Fruit fly (Drosophila melanogaster) whole organism, embryonic: ENCODE measurements around the gene sbr.

ENCODE experiments used
- Antp ChIP-seq: fragments of 200-800 bp; sonication (Bioruptor generic); optimal IDR thresholded peaks from 3 replicates; lab custom pipeline; 2016; ENCODE audit warnings: missing biosample characterization, missing genetic modification characterization
- CG10267 ChIP-seq: fragments of 200-800 bp; sonication (Bioruptor generic); optimal IDR thresholded peaks from 2 replicates; lab custom pipeline; 2018; ENCODE audit warnings: missing biosample characterization, mild to moderate bottlenecking, missing genetic modification characterization, moderate library complexity
- CG10565 ChIP-seq: fragments of 200-800 bp; sonication (Bioruptor generic); optimal IDR thresholded peaks from 3 replicates; lab custom pipeline; 2016; ENCODE audit warnings: missing biosample characterization, mild to moderate bottlenecking, missing genetic modification characterization
- CG11723 ChIP-seq: fragments of 200-800 bp; sonication (Bioruptor generic); optimal IDR thresholded peaks from 2 replicates; lab custom pipeline; 2017; ENCODE audit warnings: missing biosample characterization, mild to moderate bottlenecking, missing genetic modification characterization
- CG12104 ChIP-seq: fragments of 200-800 bp; sonication (Bioruptor generic); optimal IDR thresholded peaks from 3 replicates; lab custom pipeline; 2016; ENCODE audit warnings: missing biosample characterization, missing genetic modification characterization
- CG17328 ChIP-seq: fragments of 200-800 bp; sonication (Bioruptor generic); IDR thresholded peaks from 2 replicates; pipeline ENCODE4 v1.3.6; 2022; ENCODE audit warnings: missing biosample characterization, missing genetic modification characterization
- CG17385 ChIP-seq: fragments of 200-800 bp; sonication (Bioruptor generic); optimal IDR thresholded peaks from 3 replicates; lab custom pipeline; 2018; ENCODE audit warnings: missing biosample characterization, mild to moderate bottlenecking, missing genetic modification characterization
- CG17568 ChIP-seq: fragments of 200-800 bp; sonication (Bioruptor generic); optimal IDR thresholded peaks from 2 replicates; lab custom pipeline; 2018; ENCODE audit warnings: missing biosample characterization, mild to moderate bottlenecking, missing genetic modification characterization, moderate library complexity
- CG17612 ChIP-seq: fragments of 200-800 bp; sonication (Bioruptor generic); IDR thresholded peaks from 2 replicates; pipeline ENCODE4 v1.3.6; 2022; ENCODE audit warnings: missing biosample characterization, missing genetic modification characterization
- CG18011 ChIP-seq: fragments of 200-800 bp; sonication (Bioruptor generic); optimal IDR thresholded peaks from 2 replicates; lab custom pipeline; 2017; ENCODE audit warnings: missing biosample characterization, missing genetic modification characterization, mild to moderate bottlenecking, moderate library complexity, missing genotype
- CG18599 ChIP-seq: fragments of 200-800 bp; sonication (Bioruptor generic); optimal IDR thresholded peaks from 3 replicates; lab custom pipeline; 2017; ENCODE audit warnings: missing biosample characterization, missing genetic modification characterization, mild to moderate bottlenecking, moderate library complexity, missing genetic modification reagents
- CG32767 ChIP-seq: fragments of 200-800 bp; sonication (Bioruptor generic); IDR thresholded peaks from 2 replicates; pipeline ENCODE4 v1.3.6; 2022; ENCODE audit warnings: missing biosample characterization, missing genetic modification characterization
- CG32772 ChIP-seq: fragments of 200-800 bp; sonication (Bioruptor generic); IDR thresholded peaks from 2 replicates; pipeline ENCODE4 v1.3.6; 2022; ENCODE audit warnings: missing biosample characterization, missing genetic modification characterization
- CG3995 ChIP-seq: fragments of 200-800 bp; sonication (Bioruptor generic); optimal IDR thresholded peaks from 3 replicates; lab custom pipeline; 2016; ENCODE audit warnings: missing biosample characterization, missing genetic modification characterization
- CG4360 ChIP-seq: fragments of 200-800 bp; sonication (Bioruptor generic); IDR thresholded peaks from 2 replicates; pipeline ENCODE4 v1.3.6; 2022; ENCODE audit warnings: missing biosample characterization, missing genetic modification characterization
- CG7372 ChIP-seq: fragments of 200-800 bp; sonication (Bioruptor generic); IDR thresholded peaks from 2 replicates; pipeline ENCODE4 v1.3.6; 2022; ENCODE audit warnings: missing biosample characterization, missing genetic modification characterization
- D ChIP-seq, 2 experiments: fragments of 200-800 bp in 1 of 2; fragments of >200 bp in 1 of 2; sonication (Bioruptor generic) in 1 of 2; optimal IDR thresholded peaks; 2 replicates in 1 of 2; 3 replicates in 1 of 2; lab custom pipeline; 2017; ENCODE audit warnings: mild to moderate bottlenecking in 1 of 2, missing biosample characterization in 1 of 2, missing genetic modification characterization in 1 of 2, missing genetic modification reagents in 1 of 2
- Dip3 ChIP-seq: fragments of 200-800 bp; sonication (Bioruptor generic); optimal IDR thresholded peaks from 3 replicates; lab custom pipeline; 2016; ENCODE audit warnings: missing biosample characterization, missing genetic modification characterization
- Dll ChIP-seq: fragments of 200-800 bp; sonication (Bioruptor generic); IDR thresholded peaks from 4 replicates; pipeline ENCODE4 v1.3.6; 2022; ENCODE audit warnings: missing biosample characterization, missing genetic modification characterization; ENCODE audit not compliant: partially characterized antibody
- E2f2 ChIP-seq: fragments of 200-800 bp; sonication (Bioruptor generic); IDR thresholded peaks from 2 replicates; pipeline ENCODE4 v1.3.6; 2022; ENCODE audit warnings: missing biosample characterization, missing genetic modification characterization
- HLH54F ChIP-seq: fragments of 200-800 bp; sonication (Bioruptor generic); optimal IDR thresholded peaks from 3 replicates; lab custom pipeline; 2016; ENCODE audit warnings: missing biosample characterization, missing genetic modification characterization
- HmgZ ChIP-seq: fragments of 200-800 bp; sonication (Bioruptor generic); optimal IDR thresholded peaks from 2 replicates; lab custom pipeline; 2018; ENCODE audit warnings: missing biosample characterization, mild to moderate bottlenecking, missing genetic modification characterization
- Hsf ChIP-seq: fragments of 200-800 bp; sonication (Bioruptor generic); optimal IDR thresholded peaks from 3 replicates; lab custom pipeline; 2016; ENCODE audit warnings: missing biosample characterization, missing genetic modification characterization
- Med ChIP-seq: fragments of 200-800 bp; sonication (Bioruptor generic); peaks from one replicate; lab custom pipeline; 2016; ENCODE audit warnings: missing biosample characterization, missing genetic modification characterization, mild to moderate bottlenecking, inconsistent platforms, moderate library complexity
- Nf-YA ChIP-seq: fragments of 200-800 bp; sonication (Bioruptor generic); IDR thresholded peaks from 2 replicates; pipeline ENCODE4 v1.3.6; 2022; ENCODE audit warnings: missing biosample characterization, missing genetic modification characterization
- NfI ChIP-seq: fragments of 200-800 bp; sonication (Bioruptor generic); optimal IDR thresholded peaks from 3 replicates; lab custom pipeline; 2018; ENCODE audit warnings: missing biosample characterization, mild to moderate bottlenecking, missing genetic modification characterization, moderate library complexity
- Xbp1 ChIP-seq: fragments of 200-800 bp; sonication (Bioruptor generic); optimal IDR thresholded peaks from 3 replicates; lab custom pipeline; 2016; ENCODE audit warnings: missing biosample characterization, mild to moderate bottlenecking, missing genetic modification characterization
- aop ChIP-seq: fragments of 200-800 bp; sonication (Bioruptor generic); IDR thresholded peaks from 2 replicates; pipeline ENCODE4 v1.3.6; 2022; ENCODE audit warnings: missing biosample characterization, missing genetic modification characterization
- crp ChIP-seq, 2 experiments: fragments of 200-800 bp; sonication (Bioruptor generic); optimal IDR thresholded peaks; 2 replicates in 1 of 2; 3 replicates in 1 of 2; lab custom pipeline; 2017; ENCODE audit warnings: missing biosample characterization in 2 of 2, missing genetic modification characterization in 2 of 2, mild to moderate bottlenecking in 1 of 2, moderate library complexity in 1 of 2
- gcm ChIP-seq: fragments of 200-800 bp; sonication (Bioruptor generic); optimal IDR thresholded peaks from 2 replicates; lab custom pipeline; 2019; ENCODE audit warnings: missing biosample characterization, mild to moderate bottlenecking, missing genetic modification characterization, moderate library complexity
- hb ChIP-seq: fragments of 200-800 bp; sonication (Bioruptor generic); IDR thresholded peaks from 3 replicates; pipeline ENCODE4 v1.3.6; 2022; ENCODE audit warnings: missing biosample characterization, missing genetic modification characterization; ENCODE audit not compliant: partially characterized antibody
- inv ChIP-seq: fragments of 200-800 bp; sonication (Bioruptor generic); IDR thresholded peaks from 2 replicates; pipeline ENCODE4 v1.3.6; 2022; ENCODE audit warnings: missing biosample characterization, missing genetic modification characterization; ENCODE audit not compliant: partially characterized antibody
- lab ChIP-seq: fragments of 200-800 bp; sonication (Bioruptor generic); optimal IDR thresholded peaks from 3 replicates; lab custom pipeline; 2017; ENCODE audit warnings: missing biosample characterization, missing genetic modification characterization, mild to moderate bottlenecking, moderate library complexity, missing genetic modification reagents
- lola ChIP-seq, 3 experiments: fragments of >200 bp in 2 of 3; fragments of 200-800 bp in 1 of 3; sonication (Bioruptor generic) in 1 of 3; optimal IDR thresholded peaks; 2 replicates each; lab custom pipeline; 2017 to 2019; ENCODE audit warnings: missing biosample characterization in 3 of 3, missing genetic modification characterization in 3 of 3, mild to moderate bottlenecking in 1 of 3, moderate library complexity in 1 of 3
- luna ChIP-seq: fragments of 200-800 bp; sonication (Bioruptor generic); optimal IDR thresholded peaks from 2 replicates; lab custom pipeline; 2016; ENCODE audit warnings: missing biosample characterization, missing genetic modification characterization
- mam ChIP-seq: fragments of 200-800 bp; sonication (Bioruptor generic); optimal IDR thresholded peaks from 3 replicates; lab custom pipeline; 2016; ENCODE audit warnings: missing biosample characterization, missing genetic modification characterization
- mld ChIP-seq: fragments of 200-800 bp; sonication (Bioruptor generic); IDR thresholded peaks from 3 replicates; pipeline ENCODE4 v1.3.6; 2022; ENCODE audit warnings: missing biosample characterization, missing genetic modification characterization; ENCODE audit not compliant: partially characterized antibody
- nau ChIP-seq: fragments of 200-800 bp; sonication (Bioruptor generic); optimal IDR thresholded peaks from 3 replicates; lab custom pipeline; 2017; ENCODE audit warnings: missing biosample characterization, mild to moderate bottlenecking, missing genetic modification characterization, missing genetic modification reagents
- nerfin-1 ChIP-seq: fragments of 200-800 bp; sonication (Bioruptor generic); optimal IDR thresholded peaks from 3 replicates; lab custom pipeline; 2019; ENCODE audit warnings: missing biosample characterization, mild to moderate bottlenecking, missing genetic modification characterization, moderate library complexity
- pan ChIP-seq, 4 experiments: fragments of >200 bp in 3 of 4; fragments of 200-800 bp in 1 of 4; sonication (Bioruptor generic) in 1 of 4; optimal IDR thresholded peaks in 3 of 4; IDR thresholded peaks in 1 of 4; 2 replicates each; pipeline versions ENCODE4 v1.3.6 to Lab custom; 2017 to 2022; ENCODE audit warnings: missing biosample characterization in 2 of 4, missing genetic modification characterization in 2 of 4, mixed read lengths in 1 of 4
- prd ChIP-seq, 3 experiments: fragments of >200 bp in 2 of 3; fragments of 200-800 bp in 1 of 3; sonication (Bioruptor generic) in 1 of 3; optimal IDR thresholded peaks in 2 of 3; IDR thresholded peaks in 1 of 3; 2 replicates in 2 of 3; 3 replicates in 1 of 3; pipeline versions ENCODE4 v1.3.6 to Lab custom; 2017 to 2022; ENCODE audit warnings: missing biosample characterization in 1 of 3, missing genetic modification characterization in 1 of 3
- run ChIP-seq: fragments of 200-800 bp; sonication (Bioruptor generic); optimal IDR thresholded peaks from 3 replicates; lab custom pipeline; 2018; ENCODE audit warnings: missing biosample characterization, mild to moderate bottlenecking, missing genetic modification characterization
- stc ChIP-seq: fragments of 200-800 bp; sonication (Bioruptor generic); IDR thresholded peaks from 2 replicates; pipeline ENCODE4 v1.3.6; 2022; ENCODE audit warnings: missing biosample characterization, missing genetic modification characterization
- tll ChIP-seq, 2 experiments: fragments of 200-800 bp in 1 of 2; fragments of >200 bp in 1 of 2; sonication (Bioruptor generic) in 1 of 2; optimal IDR thresholded peaks; 2 replicates each; lab custom pipeline; 2017 to 2019; ENCODE audit warnings: missing biosample characterization in 2 of 2, missing genetic modification characterization in 2 of 2, mild to moderate bottlenecking in 1 of 2, moderate library complexity in 1 of 2
- z ChIP-seq: fragments of 200-800 bp; sonication (Bioruptor generic); IDR thresholded peaks from 3 replicates; pipeline ENCODE4 v1.3.6; 2022; ENCODE audit warnings: missing biosample characterization, missing genetic modification characterization
- zf30C ChIP-seq: fragments of 200-800 bp; sonication (Bioruptor generic); optimal IDR thresholded peaks from 3 replicates; lab custom pipeline; 2018; ENCODE audit warnings: missing biosample characterization, mild to moderate bottlenecking, missing genetic modification characterization

Gene sbr

dm6 chrX:10815511-10816080 is 31.3 kb downstream of the sbr start (continued):
- TF ChIP-seq lab (GFP tag; lab: Kevin White, UChicago) (no peak), stc (GFP tag; lab: Robert Waterston, UW) (no peak), CG17568 (no peak), CG18599 (no peak), Med (GFP tag; lab: Kevin White, UChicago) (peak; percentile 79), zf30C (GFP tag; lab: Kevin White, UChicago) (peak; percentile 82), CG17612 (GFP tag; lab: Robert Waterston, UW) (no peak), CG32767 (GFP tag; lab: Robert Waterston, UW) (0 out of 2 replicates have a peak, but pooled peaks have one; percentile 10), D (optimal IDR thresholded peaks at IDR 0.05; lab: Kevin White, UChicago) (peak; percentile 45), D (GFP tag; optimal IDR thresholded peaks at IDR 0.05; lab: Kevin White, UChicago) (no peak), hb (GFP tag; lab: Robert Waterston, UW) (no peak), nerfin-1 (tag; lab: Kevin White, UChicago) (peak; percentile 71), CG10565 (GFP tag; lab: Kevin White, UChicago) (no peak), CG10267 (tag; lab: Kevin White, UChicago) (no peak), aop (GFP tag; lab: Robert Waterston, UW) (no peak), Dll (GFP tag; lab: Robert Waterston, UW) (0 out of 4 replicates have a peak, but pooled peaks have one; percentile 39), CG17385 (GFP tag; lab: Kevin White, UChicago) (peak; percentile 85), CG3995 (GFP tag; lab: Kevin White, UChicago) (no peak), gcm (GFP tag; lab: Kevin White, UChicago) (no peak), inv (GFP tag; lab: Robert Waterston, UW) (0 out of 2 replicates have a peak, but pooled peaks have one; percentile 15), Dip3 (GFP tag; lab: Kevin White, UChicago) (no peak), CG12104 (GFP tag; lab: Kevin White, UChicago) (no peak), nau (GFP tag; lab: Kevin White, UChicago) (no peak), HmgZ (tag; lab: Kevin White, UChicago) (peak; percentile 63), NfI (GFP tag; lab: Kevin White, UChicago) (no peak), mld (GFP tag; lab: Robert Waterston, UW) (no peak), z (peak; percentile 100), CG4360 (peak; percentile 8; the same call in 1 of the 2 replicates), CG18011 (no peak), luna (GFP tag; lab: Kevin White, UChicago) (no peak), E2f2 (GFP tag; lab: Robert Waterston, UW) (peak; percentile 16; the same call in 1 of the 2 replicates), Antp (GFP tag; lab: Kevin White, UChicago) (no peak), mam (GFP tag; lab: Kevin White, UChicago) (no peak), HLH54F (no peak), CG32772 (GFP tag; lab: Robert Waterston, UW) (0 out of 2 replicates have a peak, but pooled peaks have one; percentile 22), tll (GFP tag; optimal IDR thresholded peaks at IDR 0.05; lab: Kevin White, UChicago) (peak in 1 of 2 experiments; percentile 70), CG17328 (GFP tag; lab: Robert Waterston, UW) (0 out of 2 replicates have a peak, but pooled peaks have one; percentile 16), lola (GFP tag; optimal IDR thresholded peaks at IDR 0.05; lab: Kevin White, UChicago) (peak in 1 of 3 experiments; percentile 46), prd (optimal IDR thresholded peaks at IDR 0.05; lab: Kevin White, UChicago) (no peak), prd (GFP tag; IDR thresholded peaks at IDR 0.05; lab: Robert Waterston, UW) (no peak), Hsf (GFP tag; lab: Kevin White, UChicago) (no peak), Xbp1 (GFP tag; lab: Kevin White, UChicago) (no peak), run (tag; lab: Kevin White, UChicago) (no peak), pan (optimal IDR thresholded peaks at IDR 0.05; lab: Kevin White, UChicago) (no peak), pan (GFP tag; optimal IDR thresholded peaks at IDR 0.05 in 1 of 2, IDR thresholded peaks at IDR 0.05 in 1 of 2) (no peak), Nf-YA (GFP tag; lab: Robert Waterston, UW) (no peak), crp (GFP tag; optimal IDR thresholded peaks at IDR 0.05; lab: Kevin White, UChicago) (no peak), CG7372 (GFP tag; lab: Robert Waterston, UW) (no peak), CG11723 (no peak)
